Worm (Caenorhabditis elegans): ENCODE measurements around the gene W05E10.2.

Gene W05E10.2

ce11 chrV:11733460-11733859 is 46.5 kb downstream of the W05E10.2 start, which contains the start of gene npp-22:
Gene npp-22, minus strand, starts transcription at chrV:11733472.
- TF ChIP-seq mep-1 (tag; optimal IDR thresholded peaks at IDR 0.05), result peak; percentile 58
- TF ChIP-seq tbx-8 (GFP tag; optimal IDR thresholded peaks at IDR 0.05), result no peak

- TF ChIP-seq ceh-39 (tag; optimal IDR thresholded peaks at IDR 0.05) (no peak), lsy-2 (tag; optimal IDR thresholded peaks at IDR 0.05) (no peak), lin-13 (tag; optimal IDR thresholded peaks at IDR 0.05) (no peak), unc-62 (GFP tag; optimal IDR thresholded peaks at IDR 0.05) (no peak), elt-1 (tag; optimal IDR thresholded peaks at IDR 0.05; ENCODE audit: borderline replicate concordance, insufficient read depth) (no peak), blmp-1 (tag; optimal IDR thresholded peaks at IDR 0.05) (no peak), hlh-1 (tag; optimal IDR thresholded peaks at IDR 0.05) (no peak), unc-39 (tag; optimal IDR thresholded peaks at IDR 0.05) (no peak), mab-5 (tag; optimal IDR thresholded peaks at IDR 0.05) (no peak), ceh-83 (GFP tag; optimal IDR thresholded peaks at IDR 0.05) (no peak), ztf-11 (tag; optimal IDR thresholded peaks at IDR 0.05) (no peak), mep-1 (tag; optimal IDR thresholded peaks at IDR 0.05) (no peak), zip-8 (tag; optimal IDR thresholded peaks at IDR 0.05) (no peak), snpc-4 (tag; optimal IDR thresholded peaks at IDR 0.05) (no peak), M03D4.4 (tag; optimal IDR thresholded peaks at IDR 0.05) (no peak), cnd-1 (tag; optimal IDR thresholded peaks at IDR 0.05) (no peak), lin-32 (GFP tag; optimal IDR thresholded peaks at IDR 0.05) (no peak)
Measured at ce11 chrV:11736896-11737295, 49.9 kb downstream of the W05E10.2 start, which contains the start of gene spe-42. Gene spe-42, minus strand, starts transcription at chrV:11736996.

ce11 chrV:11737333-11737732 is 50.4 kb downstream of the W05E10.2 start:
- no peak for TF ChIP-seq blmp-1 (tag; optimal IDR thresholded peaks at IDR 0.05)
- TF ChIP-seq nhr-237 (tag; optimal IDR thresholded peaks at IDR 0.05), result no peak
- no peak for TF ChIP-seq ceh-83 (GFP tag; optimal IDR thresholded peaks at IDR 0.05)
- no peak for TF ChIP-seq lin-13 (tag; optimal IDR thresholded peaks at IDR 0.05)
- TF ChIP-seq nhr-12 (tag; optimal IDR thresholded peaks at IDR 0.05), result no peak
- no peak for TF ChIP-seq tbx-8 (GFP tag; optimal IDR thresholded peaks at IDR 0.05)
- no peak for TF ChIP-seq ceh-43 (GFP tag; optimal IDR thresholded peaks at IDR 0.05)
- TF ChIP-seq snpc-4 (tag; optimal IDR thresholded peaks at IDR 0.05), result no peak
- TF ChIP-seq bed-3 (GFP tag; optimal IDR thresholded peaks at IDR 0.05), result no peak
- no peak for TF ChIP-seq unc-120 (tag; optimal IDR thresholded peaks at IDR 0.05; ENCODE audit: poor library complexity, severe bottlenecking)
- TF ChIP-seq hlh-1 (tag; optimal IDR thresholded peaks at IDR 0.05), result no peak
- TF ChIP-seq ztf-11 (tag; optimal IDR thresholded peaks at IDR 0.05), result no peak
- TF ChIP-seq nhr-28 (tag; optimal IDR thresholded peaks at IDR 0.05), result no peak
- no peak for TF ChIP-seq elt-1 (tag; optimal IDR thresholded peaks at IDR 0.05; ENCODE audit: borderline replicate concordance, insufficient read depth)
- TF ChIP-seq nhr-2 (tag; optimal IDR thresholded peaks at IDR 0.05), result no peak
- no peak for TF ChIP-seq flh-1 (GFP tag; optimal IDR thresholded peaks at IDR 0.05)

All from whole organism, mixed stage, embryonic.